Fruit fly (Drosophila melanogaster) whole organism, embryonic: ENCODE data around the gene CG15740.

Experiments used
- B-H1 ChIP-seq: fragments of 200-800 bp; sonication (Bioruptor generic); IDR thresholded peaks from 3 replicates; pipeline ENCODE4 v1.3.6; 2022; ENCODE audit warnings: missing biosample characterization, missing genetic modification characterization
- Bteb2 ChIP-seq: fragments of 200-800 bp; sonication (Bioruptor generic); optimal IDR thresholded peaks from 2 replicates; lab custom pipeline; 2016; ENCODE audit warnings: missing biosample characterization, missing genetic modification characterization
- CG10274 ChIP-seq: fragments of 200-800 bp; sonication (Bioruptor generic); optimal IDR thresholded peaks from 3 replicates; lab custom pipeline; 2017; ENCODE audit warnings: missing biosample characterization, mild to moderate bottlenecking, missing genetic modification characterization
- CG10366 ChIP-seq: fragments of 200-800 bp; sonication (Bioruptor generic); IDR thresholded peaks from 2 replicates; pipeline ENCODE4 v1.3.6; 2022; ENCODE audit warnings: missing biosample characterization, missing genetic modification characterization
- CG10979 ChIP-seq: fragments of 200-800 bp; sonication (Bioruptor generic); optimal IDR thresholded peaks from 2 replicates; lab custom pipeline; 2018; ENCODE audit warnings: missing biosample characterization, mild to moderate bottlenecking, missing genetic modification characterization, moderate library complexity
- CG11398 ChIP-seq: fragments of 200-800 bp; sonication (Bioruptor generic); optimal IDR thresholded peaks from 2 replicates; lab custom pipeline; 2016; ENCODE audit warnings: missing biosample characterization, missing genetic modification characterization
- CG1233 ChIP-seq: fragments of 200-800 bp; sonication (Bioruptor generic); optimal IDR thresholded peaks from 4 replicates; lab custom pipeline; 2018; ENCODE audit warnings: missing biosample characterization, mild to moderate bottlenecking, missing genetic modification characterization
- CG14441 ChIP-seq: fragments of 200-800 bp; sonication (Bioruptor generic); IDR thresholded peaks from 2 replicates; pipeline ENCODE4 v1.3.6; 2022; ENCODE audit warnings: missing biosample characterization, missing genetic modification characterization
- CG14965 ChIP-seq: fragments of 200-800 bp; sonication (Bioruptor generic); optimal IDR thresholded peaks from 2 replicates; lab custom pipeline; 2016; ENCODE audit warnings: missing biosample characterization, missing genetic modification characterization, borderline replicate concordance
- CG18011 ChIP-seq: fragments of 200-800 bp; sonication (Bioruptor generic); optimal IDR thresholded peaks from 2 replicates; lab custom pipeline; 2017; ENCODE audit warnings: missing biosample characterization, missing genetic modification characterization, mild to moderate bottlenecking, moderate library complexity, missing genotype
- CG2712 ChIP-seq: fragments of 200-800 bp; optimal IDR thresholded peaks from 3 replicates; lab custom pipeline; 2019; ENCODE audit warnings: missing biosample characterization, mild to moderate bottlenecking, missing genetic modification characterization, moderate library complexity
- CG2875 ChIP-seq: fragments of 200-800 bp; sonication (Bioruptor generic); optimal IDR thresholded peaks from 2 replicates; lab custom pipeline; 2017; ENCODE audit warnings: missing biosample characterization, mild to moderate bottlenecking, missing genetic modification characterization, missing genetic modification reagents
- CG34422 ChIP-seq: fragments of 200-800 bp; sonication (Bioruptor generic); IDR thresholded peaks from 3 replicates; pipeline ENCODE4 v1.3.6; 2022; ENCODE audit warnings: missing biosample characterization, missing genetic modification characterization
- CG4360 ChIP-seq: fragments of 200-800 bp; sonication (Bioruptor generic); IDR thresholded peaks from 2 replicates; pipeline ENCODE4 v1.3.6; 2022; ENCODE audit warnings: missing biosample characterization, missing genetic modification characterization
- CG4617 ChIP-seq: fragments of 200-800 bp; sonication (Bioruptor generic); optimal IDR thresholded peaks from 3 replicates; lab custom pipeline; 2016; ENCODE audit warnings: missing biosample characterization, missing genetic modification characterization, borderline replicate concordance
- CG5245 ChIP-seq: fragments of 200-800 bp; sonication (Bioruptor generic); optimal IDR thresholded peaks from 3 replicates; lab custom pipeline; 2016; ENCODE audit warnings: missing biosample characterization, missing genetic modification characterization
- CG6654 ChIP-seq: fragments of 200-800 bp; sonication (Bioruptor generic); optimal IDR thresholded peaks from 2 replicates; lab custom pipeline; 2017; ENCODE audit warnings: missing biosample characterization, mild to moderate bottlenecking, missing genetic modification characterization
- CG9215 ChIP-seq: fragments of 200-800 bp; sonication (Bioruptor generic); IDR thresholded peaks from 2 replicates; pipeline ENCODE4 v1.3.6; 2022; ENCODE audit warnings: missing biosample characterization, missing genetic modification characterization
- CG9797 ChIP-seq: fragments of 200-800 bp; sonication (Bioruptor generic); optimal IDR thresholded peaks from 3 replicates; lab custom pipeline; 2018; ENCODE audit warnings: missing biosample characterization, mild to moderate bottlenecking, missing genetic modification characterization
- Ets65A ChIP-seq: fragments of 200-800 bp; sonication (Bioruptor generic); peaks from one replicate; lab custom pipeline; 2016; ENCODE audit warnings: missing biosample characterization, missing genetic modification characterization
- Hr3 ChIP-seq: fragments of 200-800 bp; sonication (Bioruptor generic); optimal IDR thresholded peaks from 3 replicates; lab custom pipeline; 2016; ENCODE audit warnings: missing biosample characterization, missing genetic modification characterization
- Lim3 ChIP-seq: fragments of 200-800 bp; sonication (Bioruptor generic); IDR thresholded peaks from 2 replicates; pipeline ENCODE4 v1.3.6; 2022; ENCODE audit warnings: missing biosample characterization, missing genetic modification characterization
- Oaz ChIP-seq: fragments of 200-800 bp; sonication (Bioruptor generic); IDR thresholded peaks from 2 replicates; pipeline ENCODE4 v1.3.6; 2022; ENCODE audit warnings: missing biosample characterization, missing genetic modification characterization
- Ravus ChIP-seq: fragments of 200-800 bp; sonication (Bioruptor generic); IDR thresholded peaks from 2 replicates; pipeline ENCODE4 v1.3.6; 2022; ENCODE audit warnings: missing biosample characterization, missing genetic modification characterization
- Ssrp ChIP-seq: fragments of 200-800 bp; sonication (Bioruptor generic); optimal IDR thresholded peaks from 2 replicates; lab custom pipeline; 2018; ENCODE audit warnings: missing biosample characterization, mild to moderate bottlenecking, missing genetic modification characterization, moderate library complexity
- bab2 ChIP-seq: fragments of 200-800 bp; sonication (Bioruptor generic); optimal IDR thresholded peaks from 2 replicates; lab custom pipeline; 2016; ENCODE audit warnings: missing biosample characterization, missing genetic modification characterization
- bbx ChIP-seq: fragments of 200-800 bp; sonication (Bioruptor generic); IDR thresholded peaks from 2 replicates; pipeline ENCODE4 v1.3.6; 2022; ENCODE audit warnings: missing biosample characterization, missing genetic modification characterization; ENCODE audit not compliant: partially characterized antibody
- chinmo ChIP-seq: fragments of 200-800 bp; sonication (Bioruptor generic); IDR thresholded peaks from 4 replicates; pipeline ENCODE4 v1.3.6; 2022; ENCODE audit warnings: missing biosample characterization, missing genetic modification characterization; ENCODE audit not compliant: partially characterized antibody
- dati ChIP-seq: fragments of 200-800 bp; sonication (Bioruptor generic); IDR thresholded peaks from 2 replicates; pipeline ENCODE4 v1.3.6; 2022; ENCODE audit warnings: missing biosample characterization, missing genetic modification characterization
- gt ChIP-seq: fragments of 200-800 bp; sonication (Bioruptor generic); IDR thresholded peaks from 2 replicates; pipeline ENCODE4 v1.3.6; 2022; ENCODE audit warnings: missing biosample characterization, missing genetic modification characterization
- jigr1 ChIP-seq: fragments of 200-800 bp; sonication (Bioruptor generic); IDR thresholded peaks from 3 replicates; pipeline ENCODE4 v1.3.6; 2022; ENCODE audit warnings: missing biosample characterization, missing genetic modification characterization
- ken ChIP-seq: fragments of 200-800 bp; sonication (Bioruptor generic); IDR thresholded peaks from 3 replicates; pipeline ENCODE4 v1.3.6; 2022; ENCODE audit warnings: missing biosample characterization, missing genetic modification characterization
- knrl ChIP-seq: fragments of 200-800 bp; sonication (Bioruptor generic); IDR thresholded peaks from 3 replicates; pipeline ENCODE4 v1.3.6; 2022; ENCODE audit warnings: missing biosample characterization, missing genetic modification characterization; ENCODE audit not compliant: partially characterized antibody
- peb ChIP-seq: fragments of 200-800 bp; sonication (Bioruptor generic); IDR thresholded peaks from 2 replicates; pipeline ENCODE4 v1.3.6; 2022; ENCODE audit warnings: missing biosample characterization, missing genetic modification characterization
- row ChIP-seq: fragments of 200-800 bp; sonication (Bioruptor generic); IDR thresholded peaks from 3 replicates; pipeline ENCODE4 v1.3.6; 2022; ENCODE audit warnings: missing biosample characterization, missing genetic modification characterization
- seq ChIP-seq: fragments of 200-800 bp; sonication (Bioruptor generic); IDR thresholded peaks from 2 replicates; pipeline ENCODE4 v1.3.6; 2022; ENCODE audit warnings: missing biosample characterization, missing genetic modification characterization
- stwl ChIP-seq: fragments of 200-800 bp; sonication (Bioruptor generic); optimal IDR thresholded peaks from 3 replicates; lab custom pipeline; 2018; ENCODE audit warnings: missing biosample characterization, mild to moderate bottlenecking, missing genetic modification characterization, moderate library complexity

CG15740 gene

dm6 chrX:11846049-11846718 is at the start of gene CG15740 (continued):
- no peak for TF ChIP-seq CG1233 (GFP tag; lab: Kevin White, UChicago)
- no peak for TF ChIP-seq chinmo (GFP tag; lab: Robert Waterston, UW)
- TF ChIP-seq jigr1 (GFP tag; lab: Robert Waterston, UW): peak; percentile 21; the same call in 1 of the 3 replicates
- no peak for TF ChIP-seq CG5245 (GFP tag; lab: Kevin White, UChicago)
- no peak for TF ChIP-seq CG4617 (GFP tag; lab: Kevin White, UChicago)
- no peak for TF ChIP-seq peb (GFP tag; lab: Robert Waterston, UW)
- no peak for TF ChIP-seq knrl (GFP tag; lab: Robert Waterston, UW)
- TF ChIP-seq row (GFP tag; lab: Robert Waterston, UW): peak; percentile 63
- TF ChIP-seq gt (GFP tag; lab: Robert Waterston, UW): no peak
- no peak for TF ChIP-seq Bteb2 (GFP tag; lab: Kevin White, UChicago)
- TF ChIP-seq CG18011: no peak
- peak; percentile 73 for TF ChIP-seq CG14441 (GFP tag; lab: Robert Waterston, UW)
- TF ChIP-seq CG10366 (GFP tag; lab: Robert Waterston, UW): peak; percentile 62
- no peak for TF ChIP-seq bbx (GFP tag; lab: Robert Waterston, UW)
- no peak for TF ChIP-seq CG9797 (GFP tag; lab: Kevin White, UChicago)
- 0 out of 2 replicates have a peak, but pooled peaks have one; percentile 29 for TF ChIP-seq Oaz (GFP tag; lab: Robert Waterston, UW)
- TF ChIP-seq Ssrp (tag; lab: Kevin White, UChicago): no peak
- TF ChIP-seq CG11398: no peak
- no peak; the same call in 1 of the 2 replicates for TF ChIP-seq dati (GFP tag; lab: Robert Waterston, UW)
- no peak for TF ChIP-seq CG9215 (GFP tag; lab: Robert Waterston, UW)
- TF ChIP-seq seq (GFP tag; lab: Robert Waterston, UW): peak; percentile 76
- TF ChIP-seq Hr3 (GFP tag; lab: Kevin White, UChicago): peak; percentile 13
- no peak for TF ChIP-seq CG2712 (tag; lab: Kevin White, UChicago)
- no peak for TF ChIP-seq CG6654 (GFP tag; lab: Kevin White, UChicago)
- peak; percentile 51; the same call in 1 of the 3 replicates for TF ChIP-seq CG34422 (GFP tag; lab: Robert Waterston, UW)
- TF ChIP-seq CG10979 (tag; lab: Kevin White, UChicago): no peak
- no peak for TF ChIP-seq CG14965 (GFP tag; lab: Kevin White, UChicago)
- TF ChIP-seq CG2875 (GFP tag; lab: Kevin White, UChicago): no peak
- TF ChIP-seq CG10274 (GFP tag; lab: Kevin White, UChicago): no peak
- no peak; the same call in 2 of the 3 replicates for TF ChIP-seq B-H1 (GFP tag; lab: Robert Waterston, UW)
- TF ChIP-seq Lim3 (GFP tag; lab: Robert Waterston, UW): 0 out of 2 replicates have a peak, but pooled peaks have one; percentile 10

- TF ChIP-seq Ravus (GFP tag; lab: Robert Waterston, UW): no peak
- peak; percentile 24 for TF ChIP-seq Ets65A (GFP tag; lab: Kevin White, UChicago)
- TF ChIP-seq CG4360 (GFP tag; lab: Robert Waterston, UW): peak; percentile 92
- TF ChIP-seq CG5245 (GFP tag; lab: Kevin White, UChicago): no peak
- TF ChIP-seq bab2 (GFP tag; lab: Kevin White, UChicago): no peak
- TF ChIP-seq ken (GFP tag; lab: Robert Waterston, UW): no peak
- TF ChIP-seq stwl (tag; lab: Kevin White, UChicago): no peak
- TF ChIP-seq, all 482 proteins: peak for 2
These were observed 49.2 kb upstream of the CG15740 start for dm6 chrX:11895141-11895540.
